Fruit fly (Drosophila melanogaster) whole organism, pupa: ENCODE data around the gene CG32572.

Experiments
- CG10348 ChIP-seq: fragments of 200-800 bp; sonication (Bioruptor generic); IDR thresholded peaks from 2 replicates; pipeline ENCODE4 v1.3.6; 2022; ENCODE audit warnings: missing biosample characterization, missing genetic modification characterization
- CG12605 ChIP-seq: fragments of 200-800 bp; sonication (Bioruptor generic); IDR thresholded peaks from 2 replicates; pipeline ENCODE4 v1.3.6; 2022; ENCODE audit warnings: missing biosample characterization, missing genetic modification characterization
- CG13204 ChIP-seq: fragments of 200-800 bp; sonication (Bioruptor generic); optimal IDR thresholded peaks from 2 replicates; lab custom pipeline; 2018; ENCODE audit warnings: missing biosample characterization, mild to moderate bottlenecking, missing genetic modification characterization, moderate library complexity
- CG14655 ChIP-seq: fragments of 200-800 bp; sonication (Bioruptor generic); optimal IDR thresholded peaks from 3 replicates; lab custom pipeline; 2017; ENCODE audit warnings: mild to moderate bottlenecking, missing biosample characterization, missing genetic modification reagents, missing genetic modification characterization
- CG15710 ChIP-seq: fragments of 200-800 bp; sonication (Bioruptor generic); optimal IDR thresholded peaks from 2 replicates; lab custom pipeline; 2018; ENCODE audit warnings: missing biosample characterization, mild to moderate bottlenecking, missing genetic modification characterization, moderate library complexity
- CG17806 ChIP-seq: fragments of 200-800 bp; sonication (Bioruptor generic); optimal IDR thresholded peaks from 2 replicates; lab custom pipeline; 2018; ENCODE audit warnings: missing biosample characterization, mild to moderate bottlenecking, missing genetic modification characterization, moderate library complexity
- CG32121 ChIP-seq: fragments of 200-800 bp; sonication (Bioruptor generic); IDR thresholded peaks from 2 replicates; pipeline ENCODE4 v1.3.6; 2022; ENCODE audit warnings: missing biosample characterization, missing genetic modification characterization
- CG34367 ChIP-seq: fragments of 200-800 bp; sonication (Bioruptor generic); optimal IDR thresholded peaks from 2 replicates; lab custom pipeline; 2018; ENCODE audit warnings: missing biosample characterization, mild to moderate bottlenecking, missing genetic modification characterization
- CG4496 ChIP-seq: fragments of 200-800 bp; sonication (Bioruptor generic); IDR thresholded peaks from 3 replicates; pipeline ENCODE4 v1.3.6; 2022; ENCODE audit warnings: missing biosample characterization, missing genetic modification characterization
- CG8159 ChIP-seq: fragments of 200-800 bp; sonication (Bioruptor generic); optimal IDR thresholded peaks from 3 replicates; lab custom pipeline; 2018; ENCODE audit warnings: missing biosample characterization, mild to moderate bottlenecking, missing genetic modification characterization, moderate library complexity
- CG8301 ChIP-seq: fragments of 200-800 bp; sonication (Bioruptor generic); optimal IDR thresholded peaks from 2 replicates; lab custom pipeline; 2018; ENCODE audit warnings: missing biosample characterization, mild to moderate bottlenecking, missing genetic modification characterization
- CG9948 ChIP-seq: fragments of 200-800 bp; sonication (Bioruptor generic); optimal IDR thresholded peaks from 2 replicates; lab custom pipeline; 2018; ENCODE audit warnings: missing biosample characterization, mild to moderate bottlenecking, missing genetic modification characterization, moderate library complexity
- D1 ChIP-seq: fragments of 200-800 bp; sonication (Bioruptor generic); optimal IDR thresholded peaks from 2 replicates; lab custom pipeline; 2018; ENCODE audit warnings: missing biosample characterization, mild to moderate bottlenecking, missing genetic modification characterization, moderate library complexity
- EcR ChIP-seq: fragments of 200-800 bp; sonication (Bioruptor generic); optimal IDR thresholded peaks from 3 replicates; lab custom pipeline; 2019; ENCODE audit warnings: missing biosample characterization, missing genetic modification characterization, mild to moderate bottlenecking, moderate library complexity, missing genetic modification reagents
- Ets98B ChIP-seq: fragments of 200-800 bp; sonication (Bioruptor generic); IDR thresholded peaks from 2 replicates; pipeline ENCODE4 v1.3.6; 2022; ENCODE audit warnings: missing biosample characterization, missing genetic modification characterization
- Pif1A ChIP-seq: fragments of 200-800 bp; sonication (Bioruptor generic); optimal IDR thresholded peaks from 3 replicates; lab custom pipeline; 2016; ENCODE audit warnings: missing biosample characterization, missing genetic modification characterization
- Pif1B ChIP-seq: fragments of 200-800 bp; sonication (Bioruptor generic); optimal IDR thresholded peaks from 3 replicates; lab custom pipeline; 2016; ENCODE audit warnings: missing biosample characterization, missing genetic modification characterization
- Snoo ChIP-seq: fragments of 200-800 bp; sonication (Bioruptor generic); optimal IDR thresholded peaks from 3 replicates; lab custom pipeline; 2017; ENCODE audit warnings: missing biosample characterization, mild to moderate bottlenecking, missing genetic modification characterization, inconsistent platforms
- fd96Ca ChIP-seq: fragments of 200-800 bp; sonication (Bioruptor generic); IDR thresholded peaks from 3 replicates; pipeline ENCODE4 v1.3.6; 2022; ENCODE audit warnings: missing biosample characterization, missing genetic modification characterization
- gl ChIP-seq: fragments of 200-800 bp; sonication (Bioruptor generic); optimal IDR thresholded peaks from 2 replicates; lab custom pipeline; 2018; ENCODE audit warnings: missing biosample characterization, mild to moderate bottlenecking, missing genetic modification characterization
- rn ChIP-seq: fragments of 200-800 bp; sonication (Bioruptor generic); IDR thresholded peaks from 2 replicates; pipeline ENCODE4 v1.3.6; 2022; ENCODE audit warnings: missing biosample characterization, missing genetic modification characterization

Gene CG32572

DNA sequence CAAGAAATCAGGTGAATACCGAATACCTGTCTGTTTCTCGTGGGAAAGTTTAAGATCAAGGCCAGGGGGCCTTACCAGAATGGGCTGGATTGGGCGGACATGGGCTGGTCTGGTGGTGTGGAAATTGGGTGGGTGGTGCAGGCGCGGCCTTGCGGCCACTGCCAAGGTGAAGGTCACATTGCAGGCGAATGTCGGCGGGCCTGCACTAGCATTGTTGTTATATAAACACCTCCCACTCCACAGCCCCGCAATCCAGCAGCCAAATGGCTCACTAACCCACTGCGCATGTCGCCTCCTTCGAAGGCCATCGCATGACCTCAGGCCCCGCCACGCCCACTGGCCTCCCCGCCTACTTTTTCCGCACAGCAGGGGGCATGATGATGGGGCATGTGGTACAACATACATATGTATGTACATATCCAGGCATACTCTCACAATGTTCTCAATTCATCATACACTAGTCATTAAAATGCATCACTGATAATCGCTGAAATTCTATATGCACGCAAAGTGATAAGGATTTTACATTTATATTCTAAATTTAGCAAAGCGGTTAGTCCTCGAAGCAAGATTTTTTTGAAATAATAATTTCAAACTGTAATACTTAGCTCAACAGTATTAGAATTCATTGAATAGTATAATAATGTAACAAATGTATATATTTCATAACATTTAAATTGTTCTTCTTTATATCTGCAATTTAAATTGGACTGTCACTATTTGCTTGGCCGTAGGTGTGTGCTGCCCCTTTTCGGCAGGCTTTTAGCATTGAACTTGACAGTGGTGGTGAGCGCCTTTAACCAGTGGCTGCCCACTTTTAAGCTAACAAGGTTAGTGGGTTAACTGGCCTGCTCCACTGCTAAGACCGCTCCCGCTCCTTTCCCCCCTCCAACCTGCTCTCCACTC lies 24.1 kb upstream of the CG32572 start:
- TF ChIP-seq CG14655 (GFP tag; lab: Kevin White, UChicago): peak; percentile 16
- no peak for TF ChIP-seq CG9948 (tag; lab: Kevin White, UChicago)
- TF ChIP-seq CG32121 (GFP tag; lab: Robert Waterston, UW): no peak
- no peak for TF ChIP-seq Ets98B (GFP tag; lab: Robert Waterston, UW)
- TF ChIP-seq CG8301 (tag; lab: Kevin White, UChicago): peak; percentile 39
- no peak for TF ChIP-seq Pif1B (GFP tag; lab: Kevin White, UChicago)
- no peak for TF ChIP-seq CG13204 (GFP tag; lab: Kevin White, UChicago)
- no peak for TF ChIP-seq rn
- no peak for TF ChIP-seq CG12605 (GFP tag; lab: Robert Waterston, UW)
- TF ChIP-seq Pif1A (GFP tag; lab: Kevin White, UChicago): no peak
- no peak for TF ChIP-seq CG10348
- no peak for TF ChIP-seq gl (tag; lab: Kevin White, UChicago)
- TF ChIP-seq CG8159 (tag; lab: Kevin White, UChicago): no peak
- TF ChIP-seq CG17806 (tag; lab: Kevin White, UChicago): no peak
- TF ChIP-seq CG34367 (tag; lab: Kevin White, UChicago): no peak
- TF ChIP-seq CG4496 (GFP tag; lab: Robert Waterston, UW): no peak
- no peak for TF ChIP-seq CG15710
- TF ChIP-seq D1 (tag; lab: Kevin White, UChicago): no peak
- TF ChIP-seq Snoo (tag; lab: Kevin White, UChicago): peak; percentile 2
- TF ChIP-seq fd96Ca (GFP tag; lab: Robert Waterston, UW): no peak
- TF ChIP-seq EcR (GFP tag; lab: Kevin White, UChicago): no peak
- TF ChIP-seq, all 21 proteins: peak for 3

DNA sequence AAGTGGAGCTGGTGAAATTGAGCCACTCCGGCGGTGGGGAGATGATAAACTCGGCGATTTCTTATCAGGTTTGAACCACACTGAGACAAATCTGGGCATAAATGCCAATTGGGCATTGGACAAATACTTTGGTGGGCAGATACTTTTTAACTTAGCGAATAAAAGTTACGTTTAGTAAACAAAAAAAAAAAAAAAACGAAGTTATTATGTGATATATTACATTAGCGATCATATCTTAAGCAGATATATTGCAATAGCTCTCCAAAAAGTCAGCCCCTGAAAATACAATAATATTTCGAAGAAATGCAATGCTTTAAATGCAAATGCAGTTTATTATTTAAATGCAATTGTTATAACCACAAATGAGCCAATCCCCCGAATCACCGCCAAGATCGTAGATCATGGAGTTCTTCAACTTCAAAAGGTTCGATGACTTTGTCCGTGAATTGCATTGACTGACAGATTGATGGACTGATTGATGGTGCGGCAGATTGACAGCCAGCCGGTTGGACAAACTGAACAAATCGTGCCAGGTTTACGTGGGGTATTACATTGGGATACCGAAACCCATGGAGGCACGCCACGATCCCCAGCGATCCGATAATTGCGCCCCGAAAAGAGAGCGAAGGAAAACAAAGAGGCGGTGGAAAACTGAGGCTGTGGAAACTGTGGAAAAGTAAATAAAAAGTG lies 23.0 kb upstream of the CG32572 start:
- no peak for TF ChIP-seq CG8301 (tag; lab: Kevin White, UChicago)
- no peak for TF ChIP-seq CG34367 (tag; lab: Kevin White, UChicago)
- TF ChIP-seq Ets98B (GFP tag; lab: Robert Waterston, UW): no peak
- no peak for TF ChIP-seq CG32121 (GFP tag; lab: Robert Waterston, UW)
- no peak for TF ChIP-seq CG9948 (tag; lab: Kevin White, UChicago)
- no peak for TF ChIP-seq rn

DNA sequence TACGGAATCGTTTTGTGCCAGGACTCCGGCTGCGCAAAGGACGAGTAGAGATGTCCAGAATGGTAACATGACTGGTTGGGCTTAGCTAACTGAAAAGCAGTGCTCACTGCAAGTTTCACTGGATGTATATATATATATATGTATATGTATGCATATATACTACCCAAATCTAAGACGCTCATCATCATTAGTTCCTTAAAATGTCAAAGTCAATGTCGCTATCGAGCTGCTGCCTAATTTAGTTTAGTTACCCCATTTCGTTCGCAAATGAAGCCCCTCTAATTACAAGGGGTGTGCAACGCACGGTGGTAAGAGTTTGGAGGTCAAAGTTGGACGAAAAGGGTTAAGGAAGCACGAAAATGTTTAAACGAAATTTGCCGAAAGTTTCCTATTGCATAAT lies 20.9 kb upstream of the CG32572 start, which contains the start of gene CG9676:
Gene CG9676, minus strand, starts transcription at position 101 of the 400 bp plus-strand sequence.
- TF ChIP-seq Ets98B (GFP tag; lab: Robert Waterston, UW) (no peak), CG8159 (tag; lab: Kevin White, UChicago) (no peak), gl (tag; lab: Kevin White, UChicago) (no peak), D1 (tag; lab: Kevin White, UChicago) (no peak), EcR (GFP tag; lab: Kevin White, UChicago) (no peak), CG9948 (tag; lab: Kevin White, UChicago) (no peak), CG13204 (GFP tag; lab: Kevin White, UChicago) (no peak), CG14655 (GFP tag; lab: Kevin White, UChicago) (no peak), CG4496 (GFP tag; lab: Robert Waterston, UW) (no peak), CG17806 (tag; lab: Kevin White, UChicago) (no peak), Pif1B (GFP tag; lab: Kevin White, UChicago) (no peak)

DNA sequence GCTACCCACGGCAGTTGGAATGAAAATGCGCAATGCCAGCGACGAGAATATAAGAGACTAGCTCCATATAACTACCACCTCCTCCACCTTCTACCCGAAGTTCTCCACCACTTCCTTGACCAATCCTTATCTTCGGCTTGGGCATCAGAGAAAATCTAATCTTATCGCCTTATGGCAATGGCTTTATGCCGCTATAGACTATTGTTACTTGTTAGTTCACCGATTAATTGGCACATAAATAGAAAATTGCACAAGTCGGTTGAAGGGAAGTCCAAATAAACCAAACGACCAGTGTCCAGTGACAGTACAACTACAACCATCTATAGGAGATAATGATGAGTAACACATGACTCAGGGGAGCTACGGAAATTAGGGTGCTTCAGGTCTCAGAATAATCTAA lies 19.0 kb upstream of the CG32572 start, which contains the start of gene sphe:
Gene sphe, minus strand, starts transcription at position 32 of the 400 bp plus-strand sequence.
- no peak for TF ChIP-seq CG34367 (tag; lab: Kevin White, UChicago)
- no peak for TF ChIP-seq fd96Ca (GFP tag; lab: Robert Waterston, UW)
- no peak for TF ChIP-seq CG8159 (tag; lab: Kevin White, UChicago)
- TF ChIP-seq Snoo (tag; lab: Kevin White, UChicago): no peak
- no peak for TF ChIP-seq gl (tag; lab: Kevin White, UChicago)
- TF ChIP-seq CG12605 (GFP tag; lab: Robert Waterston, UW): no peak
- no peak for TF ChIP-seq D1 (tag; lab: Kevin White, UChicago)
- TF ChIP-seq CG15710: no peak
- no peak for TF ChIP-seq CG32121 (GFP tag; lab: Robert Waterston, UW)
- no peak for TF ChIP-seq rn
- no peak for TF ChIP-seq CG10348

DNA sequence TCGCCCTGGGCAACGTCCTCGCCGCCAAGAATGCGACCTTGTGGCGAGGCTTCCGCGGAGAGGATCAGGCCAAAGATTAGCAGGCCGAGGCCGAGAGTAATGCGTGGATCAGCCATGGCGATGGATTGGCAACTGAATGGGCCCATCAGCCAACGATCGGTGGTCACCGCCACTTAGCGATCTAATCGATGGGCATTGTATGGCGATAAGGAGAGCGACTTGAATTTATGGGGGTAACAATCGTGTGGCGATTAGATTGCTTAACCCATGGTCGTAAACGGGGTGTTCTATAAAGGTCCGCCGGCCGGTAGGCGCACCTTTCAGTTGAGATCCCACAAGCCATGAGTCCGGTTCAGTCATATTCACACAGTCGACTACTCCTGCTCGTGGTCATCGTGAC lies 17.2 kb upstream of the CG32572 start, which contains the start of the genes CG9673 and CG4653:
Gene CG9673, minus strand, starts transcription at position 138 of the 400 bp plus-strand sequence.
Gene CG4653, plus strand, starts transcription at position 335 of the 400 bp plus-strand sequence.
- TF ChIP-seq CG32121 (GFP tag; lab: Robert Waterston, UW) (no peak), rn (no peak), CG12605 (GFP tag; lab: Robert Waterston, UW) (no peak), Snoo (tag; lab: Kevin White, UChicago) (no peak), CG34367 (tag; lab: Kevin White, UChicago) (no peak), CG15710 (no peak)
